Fruit fly (Drosophila melanogaster) whole organism: ENCODE data around the gene GATAe.

ENCODE experiments used
- CG8478 ChIP-seq: fragments of >200 bp; optimal IDR thresholded peaks from 2 replicates; lab custom pipeline; 2018; ENCODE audit warnings: inconsistent platforms
- Dll ChIP-seq: fragments of >200 bp; optimal IDR thresholded peaks from 2 replicates; lab custom pipeline; 2017
- EcR ChIP-seq, 2 experiments: fragments of >200 bp; optimal IDR thresholded peaks; 2 replicates each; lab custom pipeline; 2017; ENCODE audit warnings: missing biosample characterization in 2 of 2, missing genetic modification characterization in 2 of 2, missing genetic modification reagents in 2 of 2
- pan ChIP-seq: fragments of >200 bp; optimal IDR thresholded peaks from 2 replicates; lab custom pipeline; 2017
- psq ChIP-seq: fragments of >200 bp; optimal IDR thresholded peaks from 2 replicates; lab custom pipeline; 2017
- usp ChIP-seq: fragments of >200 bp; optimal IDR thresholded peaks from 2 replicates; lab custom pipeline; 2017; ENCODE audit warnings: missing biosample characterization, missing genetic modification characterization, mixed read lengths

The GATAe gene

dm6 chr3R:16051329-16051679, 42.4 kb downstream of the GATAe start:
- no peak for TF ChIP-seq EcR (GFP tag; optimal IDR thresholded peaks at IDR 0.05; lab: Kevin White, UChicago)
- TF ChIP-seq CG8478 (lab: Kevin White, UChicago): no peak
- no peak for TF ChIP-seq pan (lab: Kevin White, UChicago)
- no peak for TF ChIP-seq usp (GFP tag; lab: Kevin White, UChicago)
- no peak for TF ChIP-seq psq (lab: Kevin White, UChicago)
- TF ChIP-seq Dll (lab: Kevin White, UChicago): no peak

dm6 chr3R:16067494-16067893, 58.6 kb downstream of the GATAe start, which contains the start of gene CG10185:
Gene CG10185 (minus strand): TSS chr3R:16067594.
- TF ChIP-seq psq (lab: Kevin White, UChicago): no peak
- no peak for TF ChIP-seq EcR (GFP tag; optimal IDR thresholded peaks at IDR 0.05; lab: Kevin White, UChicago)
- no peak for TF ChIP-seq pan (lab: Kevin White, UChicago)
